Worm (Caenorhabditis elegans): ENCODE data around the gene rgs-11.
A peak's percentile ranks its signal among the peaks of the same experiment; 100 is the strongest.

- TF ChIP-seq nhr-237 (tag; optimal IDR thresholded peaks at IDR 0.05) (no peak), egl-27 (tag; optimal IDR thresholded peaks at IDR 0.05) (no peak), crh-2 (tag; optimal IDR thresholded peaks at IDR 0.05) (peak; percentile 54), mdl-1 (tag; optimal IDR thresholded peaks at IDR 0.05) (no peak), fos-1 (tag; optimal IDR thresholded peaks at IDR 0.05) (no peak), lin-13 (GFP tag; optimal IDR thresholded peaks at IDR 0.05) (peak; percentile 0), ceh-16 (tag; optimal IDR thresholded peaks at IDR 0.05) (no peak), mbf-1 (tag; optimal IDR thresholded peaks at IDR 0.05) (no peak), C34F6.9 (tag; optimal IDR thresholded peaks at IDR 0.05) (peak; percentile 48), blmp-1 (tag; optimal IDR thresholded peaks at IDR 0.05; ENCODE audit: insufficient read depth) (no peak), F13H6.1 (tag; optimal IDR thresholded peaks at IDR 0.05) (peak; percentile 44), nhr-23 (tag; optimal IDR thresholded peaks at IDR 0.05) (no peak)
Measured at ce11 chrX:14978756-14979155, 14.4 kb downstream of the rgs-11 start.

Measured in whole organism, L2 larva.